Worm (Caenorhabditis elegans): ENCODE results near the gene Y37D8A.19.
A peak's percentile ranks its signal among the peaks of the same experiment; 100 is the strongest.

Gene Y37D8A.19

DNA sequence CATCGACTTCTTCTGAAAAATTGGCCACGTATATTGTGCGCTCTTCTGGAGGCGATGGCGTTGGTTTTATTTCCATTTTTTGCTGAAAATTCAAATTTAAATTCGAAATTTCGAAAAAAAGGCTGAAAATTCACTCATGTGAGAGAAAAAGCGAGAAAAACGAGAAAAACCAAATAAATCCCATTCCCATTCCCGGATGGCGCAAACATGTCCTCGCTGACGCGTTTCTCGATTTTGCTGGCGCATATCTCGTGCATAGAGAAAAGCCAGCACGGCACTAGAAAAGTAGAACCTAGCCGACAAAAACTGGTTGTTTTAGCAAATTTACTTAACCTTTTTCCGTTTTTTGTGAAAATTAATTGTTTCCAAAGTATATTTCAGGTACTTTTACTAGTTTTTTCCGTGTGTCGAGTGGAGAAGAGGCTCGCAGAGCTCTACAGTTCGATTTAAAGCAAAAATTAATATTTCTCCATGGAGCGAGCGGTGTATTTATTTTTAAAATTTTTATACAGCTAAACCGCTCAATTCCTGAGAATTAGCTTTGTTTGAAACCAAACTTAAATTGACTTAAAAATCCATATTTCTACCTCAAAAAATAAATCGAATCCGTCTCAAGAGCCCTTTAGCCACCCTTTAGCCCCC, 2.2 kb downstream of the Y37D8A.19 start, which contains the start of gene rbm-7 (continued):
- TF ChIP-seq madf-3 (GFP tag; IDR thresholded peaks at IDR 0.05) (0 out of 2 replicates have a peak, but pooled peaks have one; percentile 8), pha-4 (tag; optimal IDR thresholded peaks at IDR 0.05) (no peak), sea-2 (GFP tag; IDR thresholded peaks at IDR 0.05) (no peak), nfya-2 (GFP tag; IDR thresholded peaks at IDR 0.05) (no peak), die-1 (tag; optimal IDR thresholded peaks at IDR 0.05) (no peak), nhr-80 (tag; optimal IDR thresholded peaks at IDR 0.05) (peak; percentile 5), ekl-4 (GFP tag; IDR thresholded peaks at IDR 0.05) (no peak), ztf-3 (GFP tag; optimal IDR thresholded peaks at IDR 0.05) (no peak), rec-8 (tag; optimal IDR thresholded peaks at IDR 0.05) (no peak), hmg-1.2 (GFP tag; IDR thresholded peaks at IDR 0.05) (peak; percentile 53), Y56A3A.18 (GFP tag; IDR thresholded peaks at IDR 0.05) (no peak), T26A5.8 (tag; optimal IDR thresholded peaks at IDR 0.05) (no peak), hsf-1 (GFP tag; IDR thresholded peaks at IDR 0.05) (0 out of 2 replicates have a peak, but pooled peaks have one; percentile 21), K11D2.4 (GFP tag; IDR thresholded peaks at IDR 0.05) (peak; percentile 76), cebp-2 (GFP tag; IDR thresholded peaks at IDR 0.05) (no peak), F10E7.11 (tag; optimal IDR thresholded peaks at IDR 0.05) (no peak), chd-7 (tag; optimal IDR thresholded peaks at IDR 0.05) (no peak), xnd-1 (tag; optimal IDR thresholded peaks at IDR 0.05) (peak; percentile 20), zim-3 (tag; optimal IDR thresholded peaks at IDR 0.05) (no peak), tbx-9 (tag; optimal IDR thresholded peaks at IDR 0.05; ENCODE audit: borderline replicate concordance) (no peak), cebp-1 (GFP tag; IDR thresholded peaks at IDR 0.05) (no peak), cebp-1 (tag; optimal IDR thresholded peaks at IDR 0.05) (peak; percentile 68), mxl-1 (tag; optimal IDR thresholded peaks at IDR 0.05) (no peak), aptf-3 (GFP tag; IDR thresholded peaks at IDR 0.05) (no peak), pbrm-1 (GFP tag; IDR thresholded peaks at IDR 0.05) (peak; percentile 74; the same call in 1 of the 2 replicates), fkh-3 (tag; optimal IDR thresholded peaks at IDR 0.05) (no peak), gei-17 (GFP tag; optimal IDR thresholded peaks at IDR 0.05) (no peak), ztf-6 (GFP tag; IDR thresholded peaks at IDR 0.05) (no peak), Y67H2A.10 (GFP tag; conservative IDR thresholded peaks at IDR 0.05) (no peak), ztf-26 (tag; optimal IDR thresholded peaks at IDR 0.05) (peak; percentile 68), unc-62 (GFP tag; optimal IDR thresholded peaks at IDR 0.05) (no peak), lin-40 (tag; optimal IDR thresholded peaks at IDR 0.05) (peak; percentile 75), nfya-1 (tag; optimal IDR thresholded peaks at IDR 0.05; ENCODE audit: borderline replicate concordance, insufficient read depth) (no peak), attf-5 (GFP tag; optimal IDR thresholded peaks at IDR 0.05) (no peak), F33H1.4 (GFP tag; IDR thresholded peaks at IDR 0.05) (peak; percentile 51; the same call in 1 of the 2 replicates), hmg-20 (GFP tag; IDR thresholded peaks at IDR 0.05) (no peak), B0019.2 (GFP tag; conservative IDR thresholded peaks at IDR 0.05) (no peak), somi-1 (GFP tag; optimal IDR thresholded peaks at IDR 0.05) (no peak), snpc-1.3 (tag; optimal IDR thresholded peaks at IDR 0.05; ENCODE audit: insufficient read depth) (peak; percentile 18), dpff-1 (tag; optimal IDR thresholded peaks at IDR 0.05) (no peak), F52B5.7 (tag; optimal IDR thresholded peaks at IDR 0.05) (no peak), akir-1 (GFP tag; optimal IDR thresholded peaks at IDR 0.05) (no peak), lsl-1 (GFP tag; optimal IDR thresholded peaks at IDR 0.05) (peak; percentile 55), let-607 (tag; optimal IDR thresholded peaks at IDR 0.05) (peak; percentile 11 to 36), ztf-28 (GFP tag; IDR thresholded peaks at IDR 0.05) (no peak), madf-10 (tag; optimal IDR thresholded peaks at IDR 0.05) (no peak), nhr-179 (tag; optimal IDR thresholded peaks at IDR 0.05) (no peak), athp-1 (tag; optimal IDR thresholded peaks at IDR 0.05) (no peak)

All from whole organism, young adult.